Worm (Caenorhabditis elegans) whole organism, dauer: Measurements from ENCODE around the gene sul-3.

Experiments
- unc-62 ChIP-seq: sonication (generic microtip); optimal IDR thresholded peaks from 2 replicates; lab custom pipeline; 2017; ENCODE audit warnings: missing biosample characterization, missing genetic modification reagents, missing genetic modification characterization

The sul-3 gene

DNA sequence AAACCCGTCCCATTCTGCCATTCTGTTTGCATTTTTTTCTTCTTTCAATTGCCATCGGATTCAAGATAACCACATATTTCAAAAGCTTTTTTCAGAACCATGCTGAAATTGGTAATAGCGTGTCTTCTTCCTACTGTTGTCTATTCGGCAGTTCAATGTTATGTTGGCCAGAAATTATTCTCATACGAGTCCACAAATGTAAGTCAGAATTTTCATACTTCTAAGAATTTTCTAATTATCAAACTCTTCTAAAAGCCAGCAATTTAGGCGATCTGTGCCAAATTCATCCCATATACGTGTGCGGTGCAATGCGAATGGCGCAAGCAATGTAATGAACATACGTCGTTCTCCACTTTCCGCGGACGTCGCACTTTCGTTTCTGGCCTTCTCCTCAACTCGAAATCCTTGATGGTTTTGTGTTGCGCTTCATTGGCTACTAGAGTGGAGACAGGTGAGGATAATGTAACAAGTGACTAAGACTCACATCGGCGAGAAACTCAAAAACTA, 54.4 kb downstream of the sul-3 start, which contains the start of gene ZK154.1:
TSS of gene ZK154.1 (plus strand) at position 51 of the 507 bp plus-strand sequence.
- no peak for TF ChIP-seq unc-62

DNA sequence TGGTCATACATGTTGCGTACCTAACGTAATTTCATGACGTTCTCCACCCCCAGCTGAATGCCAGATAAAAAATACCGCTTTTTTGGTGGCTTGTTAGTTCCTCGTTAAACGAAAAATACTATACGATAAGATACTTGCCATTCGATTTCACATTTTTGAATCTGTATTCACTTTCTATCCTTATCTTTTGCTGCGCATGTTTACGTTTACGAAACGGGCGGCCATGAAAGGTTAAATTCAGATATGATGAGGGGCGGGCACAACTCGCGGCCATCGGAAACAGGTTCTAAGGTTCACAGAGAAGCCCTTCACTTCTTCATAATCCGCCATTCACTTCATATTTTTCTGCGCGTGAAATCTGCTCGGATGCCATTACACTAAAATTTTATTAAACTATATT, 55.2 kb downstream of the sul-3 start:
- TF ChIP-seq unc-62 = no peak
